Fruit fly (Drosophila melanogaster) whole organism, pupa: ENCODE data around the gene gt.

Experiments used
- CG10348 ChIP-seq: fragments of 200-800 bp; sonication (Bioruptor generic); IDR thresholded peaks from 2 replicates; pipeline ENCODE4 v1.3.6; 2022; ENCODE audit warnings: missing biosample characterization, missing genetic modification characterization
- CG12605 ChIP-seq: fragments of 200-800 bp; sonication (Bioruptor generic); IDR thresholded peaks from 2 replicates; pipeline ENCODE4 v1.3.6; 2022; ENCODE audit warnings: missing biosample characterization, missing genetic modification characterization
- CG13204 ChIP-seq: fragments of 200-800 bp; sonication (Bioruptor generic); optimal IDR thresholded peaks from 2 replicates; lab custom pipeline; 2018; ENCODE audit warnings: missing biosample characterization, mild to moderate bottlenecking, missing genetic modification characterization, moderate library complexity
- CG14655 ChIP-seq: fragments of 200-800 bp; sonication (Bioruptor generic); optimal IDR thresholded peaks from 3 replicates; lab custom pipeline; 2017; ENCODE audit warnings: mild to moderate bottlenecking, missing biosample characterization, missing genetic modification reagents, missing genetic modification characterization
- CG15710 ChIP-seq: fragments of 200-800 bp; sonication (Bioruptor generic); optimal IDR thresholded peaks from 2 replicates; lab custom pipeline; 2018; ENCODE audit warnings: missing biosample characterization, mild to moderate bottlenecking, missing genetic modification characterization, moderate library complexity
- CG17806 ChIP-seq: fragments of 200-800 bp; sonication (Bioruptor generic); optimal IDR thresholded peaks from 2 replicates; lab custom pipeline; 2018; ENCODE audit warnings: missing biosample characterization, mild to moderate bottlenecking, missing genetic modification characterization, moderate library complexity
- CG32121 ChIP-seq: fragments of 200-800 bp; sonication (Bioruptor generic); IDR thresholded peaks from 2 replicates; pipeline ENCODE4 v1.3.6; 2022; ENCODE audit warnings: missing biosample characterization, missing genetic modification characterization
- CG34367 ChIP-seq: fragments of 200-800 bp; sonication (Bioruptor generic); optimal IDR thresholded peaks from 2 replicates; lab custom pipeline; 2018; ENCODE audit warnings: missing biosample characterization, mild to moderate bottlenecking, missing genetic modification characterization
- CG4496 ChIP-seq: fragments of 200-800 bp; sonication (Bioruptor generic); IDR thresholded peaks from 3 replicates; pipeline ENCODE4 v1.3.6; 2022; ENCODE audit warnings: missing biosample characterization, missing genetic modification characterization
- CG8159 ChIP-seq: fragments of 200-800 bp; sonication (Bioruptor generic); optimal IDR thresholded peaks from 3 replicates; lab custom pipeline; 2018; ENCODE audit warnings: missing biosample characterization, mild to moderate bottlenecking, missing genetic modification characterization, moderate library complexity
- CG8301 ChIP-seq: fragments of 200-800 bp; sonication (Bioruptor generic); optimal IDR thresholded peaks from 2 replicates; lab custom pipeline; 2018; ENCODE audit warnings: missing biosample characterization, mild to moderate bottlenecking, missing genetic modification characterization
- CG9948 ChIP-seq: fragments of 200-800 bp; sonication (Bioruptor generic); optimal IDR thresholded peaks from 2 replicates; lab custom pipeline; 2018; ENCODE audit warnings: missing biosample characterization, mild to moderate bottlenecking, missing genetic modification characterization, moderate library complexity
- D1 ChIP-seq: fragments of 200-800 bp; sonication (Bioruptor generic); optimal IDR thresholded peaks from 2 replicates; lab custom pipeline; 2018; ENCODE audit warnings: missing biosample characterization, mild to moderate bottlenecking, missing genetic modification characterization, moderate library complexity
- EcR ChIP-seq: fragments of 200-800 bp; sonication (Bioruptor generic); optimal IDR thresholded peaks from 3 replicates; lab custom pipeline; 2019; ENCODE audit warnings: missing biosample characterization, missing genetic modification characterization, mild to moderate bottlenecking, moderate library complexity, missing genetic modification reagents
- Ets98B ChIP-seq: fragments of 200-800 bp; sonication (Bioruptor generic); IDR thresholded peaks from 2 replicates; pipeline ENCODE4 v1.3.6; 2022; ENCODE audit warnings: missing biosample characterization, missing genetic modification characterization
- Pif1A ChIP-seq: fragments of 200-800 bp; sonication (Bioruptor generic); optimal IDR thresholded peaks from 3 replicates; lab custom pipeline; 2016; ENCODE audit warnings: missing biosample characterization, missing genetic modification characterization
- Pif1B ChIP-seq: fragments of 200-800 bp; sonication (Bioruptor generic); optimal IDR thresholded peaks from 3 replicates; lab custom pipeline; 2016; ENCODE audit warnings: missing biosample characterization, missing genetic modification characterization
- Snoo ChIP-seq: fragments of 200-800 bp; sonication (Bioruptor generic); optimal IDR thresholded peaks from 3 replicates; lab custom pipeline; 2017; ENCODE audit warnings: missing biosample characterization, mild to moderate bottlenecking, missing genetic modification characterization, inconsistent platforms
- fd96Ca ChIP-seq: fragments of 200-800 bp; sonication (Bioruptor generic); IDR thresholded peaks from 3 replicates; pipeline ENCODE4 v1.3.6; 2022; ENCODE audit warnings: missing biosample characterization, missing genetic modification characterization
- rn ChIP-seq: fragments of 200-800 bp; sonication (Bioruptor generic); IDR thresholded peaks from 2 replicates; pipeline ENCODE4 v1.3.6; 2022; ENCODE audit warnings: missing biosample characterization, missing genetic modification characterization

The gt gene

DNA sequence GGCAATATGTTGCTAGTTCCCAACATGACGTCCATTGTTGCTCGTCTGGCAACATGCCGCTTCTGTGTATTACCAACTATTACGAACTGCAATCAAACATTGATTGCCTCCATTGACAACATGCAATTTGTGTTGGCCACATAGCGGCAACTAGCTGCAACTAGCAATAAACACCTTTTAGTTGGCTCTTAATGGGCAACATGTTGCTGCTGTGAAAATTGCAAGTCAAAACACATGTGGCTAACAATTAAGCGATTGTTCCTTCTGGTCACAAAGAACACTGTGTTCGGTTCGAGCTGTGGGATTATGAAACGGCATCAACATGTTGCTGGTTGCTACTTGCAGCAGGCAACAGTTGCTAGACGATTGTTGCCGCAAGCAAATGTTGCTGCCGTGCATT is 25.0 kb upstream of the gt start:
- TF ChIP-seq CG14655 (GFP tag; lab: Kevin White, UChicago): no peak
- TF ChIP-seq EcR (GFP tag; lab: Kevin White, UChicago): no peak
- no peak for TF ChIP-seq Ets98B (GFP tag; lab: Robert Waterston, UW)
- no peak for TF ChIP-seq CG9948 (tag; lab: Kevin White, UChicago)
- TF ChIP-seq CG8159: no peak
- TF ChIP-seq Pif1A (GFP tag; lab: Kevin White, UChicago): no peak
- no peak for TF ChIP-seq Pif1B (GFP tag; lab: Kevin White, UChicago)
- no peak for TF ChIP-seq CG17806
- TF ChIP-seq Snoo (tag; lab: Kevin White, UChicago): no peak
- TF ChIP-seq fd96Ca (GFP tag; lab: Robert Waterston, UW): no peak
- no peak for TF ChIP-seq CG4496
- TF ChIP-seq rn: no peak
- TF ChIP-seq CG10348 (GFP tag; lab: Robert Waterston, UW): no peak
- TF ChIP-seq CG34367 (tag; lab: Kevin White, UChicago): no peak

DNA sequence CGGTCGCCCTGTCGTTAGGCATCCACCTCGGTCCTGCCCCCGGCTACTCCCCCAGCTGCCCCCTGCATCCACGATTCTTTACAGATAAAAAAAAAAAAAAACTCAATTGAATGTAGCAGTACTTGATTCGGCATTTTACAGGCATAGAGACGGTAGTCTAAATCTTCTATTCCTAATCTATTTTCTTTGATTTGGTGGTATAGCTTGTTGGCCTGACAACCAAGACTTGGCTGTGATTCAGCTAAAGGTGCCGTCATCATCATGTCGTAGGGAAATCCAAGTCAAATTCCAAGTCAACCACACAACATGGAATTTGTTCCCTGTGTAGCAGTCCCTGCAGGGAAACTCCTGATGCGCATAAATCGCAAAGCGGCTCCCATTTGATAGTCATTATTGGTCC is 24.0 kb upstream of the gt start:
- TF ChIP-seq CG17806 (peak; percentile 69), CG34367 (tag; lab: Kevin White, UChicago) (peak; percentile 61), CG8301 (peak; percentile 46), CG8159 (peak; percentile 69), Pif1B (GFP tag; lab: Kevin White, UChicago) (no peak), CG32121 (no peak), CG9948 (tag; lab: Kevin White, UChicago) (peak; percentile 72), Snoo (tag; lab: Kevin White, UChicago) (peak; percentile 59), CG15710 (tag; lab: Kevin White, UChicago) (peak; percentile 69)
- TF ChIP-seq, all 21 proteins: peak for 7

dm6 chrX:2447750-2448299 is 19.1 kb upstream of the gt start, which contains the start of gene z:
Gene z (plus strand): TSS chrX:2447769.
- no peak for TF ChIP-seq D1 (tag; lab: Kevin White, UChicago)
- no peak for TF ChIP-seq CG17806
- TF ChIP-seq CG34367 (tag; lab: Kevin White, UChicago): no peak

- TF ChIP-seq D1 (tag; lab: Kevin White, UChicago) (no peak), CG34367 (tag; lab: Kevin White, UChicago) (no peak), rn (no peak), CG10348 (GFP tag; lab: Robert Waterston, UW) (no peak), CG17806 (no peak), CG14655 (GFP tag; lab: Kevin White, UChicago) (no peak), CG12605 (GFP tag; lab: Robert Waterston, UW) (no peak), Pif1B (GFP tag; lab: Kevin White, UChicago) (no peak), EcR (GFP tag; lab: Kevin White, UChicago) (no peak), Ets98B (GFP tag; lab: Robert Waterston, UW) (no peak), CG32121 (no peak), CG15710 (tag; lab: Kevin White, UChicago) (no peak), Snoo (tag; lab: Kevin White, UChicago) (no peak), CG4496 (no peak), fd96Ca (GFP tag; lab: Robert Waterston, UW) (no peak), CG9948 (tag; lab: Kevin White, UChicago) (no peak), CG13204 (no peak)
Measured at dm6 chrX:2443798-2444197, 15.0 kb upstream of the gt start, which contains the start of gene tko. Gene tko (minus strand): TSS chrX:2443976.

- no peak for TF ChIP-seq CG13204
- no peak for TF ChIP-seq CG15710 (tag; lab: Kevin White, UChicago)
- TF ChIP-seq EcR (GFP tag; lab: Kevin White, UChicago): no peak
- no peak for TF ChIP-seq CG10348 (GFP tag; lab: Robert Waterston, UW)
- TF ChIP-seq CG9948 (tag; lab: Kevin White, UChicago): no peak
- TF ChIP-seq Snoo (tag; lab: Kevin White, UChicago): no peak
- TF ChIP-seq Pif1B (GFP tag; lab: Kevin White, UChicago): no peak
- no peak for TF ChIP-seq CG17806
- TF ChIP-seq CG12605 (GFP tag; lab: Robert Waterston, UW): no peak
- TF ChIP-seq Pif1A (GFP tag; lab: Kevin White, UChicago): no peak
- TF ChIP-seq CG4496: no peak
- TF ChIP-seq fd96Ca (GFP tag; lab: Robert Waterston, UW): no peak
- TF ChIP-seq rn: no peak
- no peak for TF ChIP-seq CG8159
Measured at dm6 chrX:2440219-2440618, 11.5 kb upstream of the gt start.

dm6 chrX:2434913-2435312 is 6.1 kb upstream of the gt start:
- TF ChIP-seq CG4496 (0 out of 3 replicates have a peak, but pooled peaks have one; percentile 16), CG8301 (no peak)

- TF ChIP-seq CG4496 (no peak), CG32121 (no peak), Pif1B (GFP tag; lab: Kevin White, UChicago) (no peak), Ets98B (GFP tag; lab: Robert Waterston, UW) (no peak), CG34367 (tag; lab: Kevin White, UChicago) (no peak), CG14655 (GFP tag; lab: Kevin White, UChicago) (no peak), Pif1A (GFP tag; lab: Kevin White, UChicago) (no peak), CG15710 (tag; lab: Kevin White, UChicago) (no peak), fd96Ca (GFP tag; lab: Robert Waterston, UW) (no peak), CG9948 (tag; lab: Kevin White, UChicago) (no peak)
Measured at dm6 chrX:2425755-2426154, 3.0 kb downstream of the gt start, which contains the start of gene CG32797. Gene CG32797 (minus strand): TSS chrX:2425855.
